Worm (Caenorhabditis elegans) whole organism, L4/young adult: ENCODE measurements around the gene Y39A1A.2.

Source experiments
- W03F9.2 ChIP-seq: fragments of 150-350 bp; optimal IDR thresholded peaks from 2 replicates; lab custom pipeline; 2014; ENCODE audit warnings: missing biosample characterization, missing genetic modification characterization
- dao-5 ChIP-seq: sonication (generic microtip); optimal IDR thresholded peaks from 2 replicates; lab custom pipeline; 2016; ENCODE audit warnings: missing genotype, missing genetic modification characterization, moderate library complexity, missing compliant biosample characterization
- him-1 ChIP-seq: sonication (generic microtip); optimal IDR thresholded peaks from 2 replicates; lab custom pipeline; 2016; ENCODE audit warnings: missing genotype, missing genetic modification reagents, missing genetic modification characterization, missing compliant biosample characterization

The Y39A1A.2 gene

ce11 chrIII:10631870-10632509 lies 28.6 kb upstream of the Y39A1A.2 start:
- TF ChIP-seq dao-5 (tag; lab: Kevin White, UChicago) (no peak), W03F9.2 (tag; lab: Kevin White, UChicago) (no peak), him-1 (no peak)

DNA sequence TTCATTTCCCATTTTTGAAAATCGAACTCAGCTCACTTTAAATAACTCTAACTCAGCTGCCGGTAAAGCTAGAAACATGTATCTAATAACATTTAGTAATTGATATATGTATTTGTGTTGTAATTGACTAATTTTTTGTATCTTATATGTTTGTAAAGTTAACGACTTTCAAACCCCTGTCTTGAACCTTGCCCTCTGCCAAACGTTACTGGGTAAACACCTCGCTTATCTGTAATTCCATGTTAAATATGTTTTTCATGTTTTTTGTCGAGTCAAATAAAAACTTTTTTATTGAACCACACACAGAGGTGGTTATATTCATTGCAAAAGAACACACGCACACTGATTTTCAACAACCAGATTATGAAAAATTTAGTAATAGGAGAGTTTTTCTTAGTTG lies 26.4 kb upstream of the Y39A1A.2 start:
- no peak for TF ChIP-seq W03F9.2 (tag; lab: Kevin White, UChicago)

ce11 chrIII:10629043-10629442 lies 25.7 kb upstream of the Y39A1A.2 start, which contains the start of gene swt-4:
Gene swt-4 (minus strand): TSS chrIII:10629143.
- no peak for TF ChIP-seq W03F9.2 (tag; lab: Kevin White, UChicago)
- no peak for TF ChIP-seq dao-5 (tag; lab: Kevin White, UChicago)
- no peak for TF ChIP-seq him-1

DNA sequence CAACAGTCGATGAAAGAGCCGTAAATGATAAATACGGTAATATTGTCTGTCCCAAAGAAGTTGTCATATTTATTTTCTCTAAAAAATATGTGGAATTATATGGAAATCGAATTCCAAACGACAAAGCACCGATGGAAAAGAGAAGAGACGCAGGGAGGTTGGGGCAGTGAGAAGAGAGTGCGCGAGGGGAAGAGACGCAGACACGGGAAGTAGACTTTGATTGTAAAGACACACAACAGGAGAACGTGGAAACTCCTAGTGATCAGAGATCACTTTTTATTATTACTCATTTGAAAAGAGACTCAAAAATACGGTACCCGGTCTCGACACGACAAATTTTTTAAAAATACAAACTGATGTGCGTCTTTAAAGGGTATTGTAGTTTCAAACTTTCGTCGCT lies 25.0 kb upstream of the Y39A1A.2 start:
- TF ChIP-seq him-1 (no peak), dao-5 (tag; lab: Kevin White, UChicago) (no peak), W03F9.2 (tag; lab: Kevin White, UChicago) (no peak)

DNA sequence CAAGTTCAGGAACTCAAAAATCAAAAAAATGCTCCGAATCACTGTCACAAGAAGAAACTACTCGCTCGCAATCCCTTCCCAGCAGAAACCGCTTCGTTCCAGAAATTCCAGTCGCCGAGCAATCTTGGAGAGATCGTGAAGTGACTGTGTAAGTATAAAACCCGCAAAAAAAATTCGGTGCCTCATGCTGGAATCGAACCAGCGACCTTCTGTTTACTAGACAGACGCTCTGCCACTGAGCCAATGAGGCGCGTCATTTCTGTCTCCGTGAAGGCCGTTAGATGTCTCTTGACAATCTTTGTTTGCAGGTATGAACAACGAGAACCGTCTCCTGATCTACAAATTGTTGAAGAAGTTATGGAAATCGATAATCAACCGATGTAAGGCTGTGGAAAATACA lies 21.2 kb upstream of the Y39A1A.2 start:
- TF ChIP-seq him-1 (peak; percentile 45), dao-5 (tag; lab: Kevin White, UChicago) (peak; percentile 21), W03F9.2 (tag; lab: Kevin White, UChicago) (peak; percentile 5)

- TF ChIP-seq dao-5 (tag; lab: Kevin White, UChicago), result no peak
- peak; percentile 78 for TF ChIP-seq W03F9.2 (tag; lab: Kevin White, UChicago)
- TF ChIP-seq him-1, result peak; percentile 78
Measured at ce11 chrIII:10621208-10621607, 17.8 kb upstream of the Y39A1A.2 start, which contains the start of the genes lron-10 and hpr-9. Gene lron-10 (minus strand): TSS chrIII:10621369. Gene hpr-9 (plus strand): TSS chrIII:10621551.

DNA sequence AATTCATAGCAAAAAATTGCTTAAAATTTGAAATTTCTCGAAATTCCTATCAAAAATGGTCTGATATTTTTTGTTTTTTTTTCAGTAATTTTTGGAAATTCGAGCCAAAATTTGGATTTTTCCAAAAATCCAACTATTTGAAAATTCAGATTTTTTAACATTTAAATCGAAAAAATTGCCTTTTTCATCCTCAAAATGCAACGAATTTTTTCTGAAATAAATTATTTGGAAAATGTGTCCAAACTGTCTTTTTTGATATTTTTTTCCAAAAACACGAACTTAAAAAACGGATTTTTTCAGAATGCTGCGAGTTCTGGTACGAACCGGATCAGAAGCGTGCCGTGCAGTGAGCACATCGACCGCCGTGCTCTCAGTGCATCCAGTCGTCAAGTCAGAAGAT lies 11.8 kb upstream of the Y39A1A.2 start, which contains the start of gene mrpl-22:
TSS of gene mrpl-22 (plus strand) at position 301 of the 400 bp plus-strand sequence.
- TF ChIP-seq him-1 (no peak), dao-5 (tag; lab: Kevin White, UChicago) (no peak), W03F9.2 (tag; lab: Kevin White, UChicago) (no peak)

DNA sequence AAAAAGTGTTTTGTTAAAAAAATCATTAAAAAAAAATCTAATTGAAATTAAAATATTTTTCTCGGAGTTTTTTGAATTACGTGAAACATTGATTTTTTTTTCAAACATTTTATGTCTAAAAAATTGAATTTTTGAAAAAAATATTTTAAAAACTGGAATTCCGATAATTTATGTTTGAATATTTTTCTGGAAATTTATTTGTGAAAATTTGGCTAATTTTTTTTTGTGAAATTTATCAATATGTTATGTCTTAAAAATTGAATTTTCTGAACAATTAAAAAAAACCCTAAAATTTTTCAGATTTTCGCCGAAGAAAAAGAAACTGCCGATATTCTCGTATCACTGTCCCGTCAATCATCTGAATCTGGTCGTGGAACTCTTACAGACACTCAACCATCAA lies 9.0 kb upstream of the Y39A1A.2 start, which contains the start of gene Y39A1A.24:
TSS of gene Y39A1A.24 (plus strand) at position 301 of the 400 bp plus-strand sequence.
- TF ChIP-seq dao-5 (tag; lab: Kevin White, UChicago) (no peak), W03F9.2 (tag; lab: Kevin White, UChicago) (no peak), him-1 (no peak)

- no peak for TF ChIP-seq W03F9.2 (tag; lab: Kevin White, UChicago)
- TF ChIP-seq dao-5 (tag; lab: Kevin White, UChicago), result no peak
- TF ChIP-seq him-1, result no peak
Measured at ce11 chrIII:10608161-10608560, 4.8 kb upstream of the Y39A1A.2 start.

- TF ChIP-seq W03F9.2 (tag; lab: Kevin White, UChicago) (no peak), dao-5 (tag; lab: Kevin White, UChicago) (no peak), him-1 (no peak)
Measured at ce11 chrIII:10605049-10605448, 1.7 kb upstream of the Y39A1A.2 start, which contains the start of gene rabx-5. Gene rabx-5 (plus strand): TSS chrIII:10605349.

DNA sequence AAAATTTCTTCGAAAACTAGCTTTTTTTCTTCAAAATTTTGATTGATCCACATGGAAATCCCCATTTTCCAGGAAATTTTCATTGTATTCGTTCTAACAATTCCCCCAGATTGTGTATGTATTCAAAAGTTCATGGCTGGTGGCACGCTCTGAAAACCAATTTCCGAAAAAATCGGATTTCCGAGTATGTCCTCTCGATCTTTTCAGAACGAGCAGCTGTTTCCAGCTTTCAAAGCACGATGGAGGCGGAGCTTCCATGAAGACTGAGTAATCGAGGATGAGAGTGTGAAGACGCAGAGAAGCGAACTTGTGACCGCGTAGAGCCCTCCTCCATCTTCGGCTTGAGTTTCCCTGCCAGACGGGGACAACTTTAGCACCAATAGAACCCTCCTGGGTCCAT lies 959 bp upstream of the Y39A1A.2 start:
- TF ChIP-seq W03F9.2 (tag; lab: Kevin White, UChicago), result no peak
- TF ChIP-seq dao-5 (tag; lab: Kevin White, UChicago), result no peak
- TF ChIP-seq him-1, result no peak

- no peak for TF ChIP-seq him-1
- TF ChIP-seq dao-5 (tag; lab: Kevin White, UChicago), result no peak
- TF ChIP-seq W03F9.2 (tag; lab: Kevin White, UChicago), result no peak
Measured at ce11 chrIII:10600894-10601293, 2.5 kb downstream of the Y39A1A.2 start.

ce11 chrIII:10600138-10600626 lies 3.2 kb downstream of the Y39A1A.2 start, which contains the start of gene epg-6:
Gene epg-6 (minus strand): TSS chrIII:10600188.
- peak; percentile 7 for TF ChIP-seq W03F9.2 (tag; lab: Kevin White, UChicago)
- TF ChIP-seq him-1, result no peak

DNA sequence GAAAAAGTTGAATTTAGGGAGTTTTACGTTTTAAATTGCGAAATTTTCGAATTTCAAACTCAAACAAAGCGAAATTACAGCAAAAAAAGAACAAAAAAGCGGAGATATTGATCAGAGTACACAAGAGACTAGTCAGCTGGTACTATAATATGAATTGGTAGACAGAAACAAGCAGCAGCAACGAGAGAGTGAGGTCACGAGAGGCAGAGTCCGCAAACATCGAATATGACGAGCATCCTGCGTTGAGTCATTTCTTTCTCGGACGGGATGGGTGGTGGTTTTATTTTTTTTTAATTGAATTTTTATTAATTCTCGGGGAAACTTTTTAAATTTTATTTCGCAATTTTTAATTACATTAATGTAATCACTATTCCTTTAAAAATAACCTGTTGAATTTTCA lies 3.7 kb downstream of the Y39A1A.2 start:
- TF ChIP-seq W03F9.2 (tag; lab: Kevin White, UChicago), result peak; percentile 87
- no peak for TF ChIP-seq dao-5 (tag; lab: Kevin White, UChicago)
- no peak for TF ChIP-seq him-1
